Fruit fly (Drosophila melanogaster) whole organism, prepupa: ENCODE results near the gene Acp95EF.

Experiments used
- Blimp-1 ChIP-seq: fragments of 200-800 bp; sonication (Bioruptor generic); optimal IDR thresholded peaks from 3 replicates; lab custom pipeline; 2017; ENCODE audit warnings: missing biosample characterization, missing genetic modification characterization, mild to moderate bottlenecking, moderate library complexity, missing genetic modification reagents
- CG10631 ChIP-seq: fragments of 200-800 bp; sonication (Bioruptor generic); optimal IDR thresholded peaks from 2 replicates; lab custom pipeline; 2016; ENCODE audit warnings: missing biosample characterization, missing genetic modification characterization
- CG16779 ChIP-seq: fragments of 200-800 bp; sonication (Bioruptor generic); optimal IDR thresholded peaks from 3 replicates; lab custom pipeline; 2017; ENCODE audit warnings: missing biosample characterization, mild to moderate bottlenecking, missing genetic modification characterization
- CG6854 ChIP-seq: fragments of 200-800 bp; sonication (Bioruptor generic); optimal IDR thresholded peaks from 2 replicates; lab custom pipeline; 2017; ENCODE audit warnings: missing biosample characterization, mild to moderate bottlenecking, missing genetic modification characterization
- Hr38 ChIP-seq: sonication (Bioruptor generic); optimal IDR thresholded peaks from 2 replicates; lab custom pipeline; 2016; ENCODE audit warnings: missing biosample characterization, missing genetic modification characterization
- fd85E ChIP-seq: fragments of 200-800 bp; sonication (Bioruptor generic); optimal IDR thresholded peaks from 3 replicates; lab custom pipeline; 2016; ENCODE audit warnings: missing biosample characterization, missing genetic modification characterization
- fkh ChIP-seq: fragments of 200-800 bp; sonication (Bioruptor generic); optimal IDR thresholded peaks from 3 replicates; lab custom pipeline; 2017; ENCODE audit warnings: missing biosample characterization, mild to moderate bottlenecking, missing genetic modification characterization, moderate library complexity
- net ChIP-seq: fragments of 200-800 bp; sonication (Bioruptor generic); optimal IDR thresholded peaks from 3 replicates; lab custom pipeline; 2016; ENCODE audit warnings: missing biosample characterization, missing genetic modification characterization
- salr ChIP-seq, 2 experiments: fragments of 200-800 bp; sonication (Bioruptor generic); optimal IDR thresholded peaks; 3 replicates each; lab custom pipeline; 2016 to 2018; ENCODE audit warnings: missing biosample characterization in 2 of 2, missing genetic modification characterization in 2 of 2, mild to moderate bottlenecking in 1 of 2

- no peak for TF ChIP-seq salr (GFP tag; optimal IDR thresholded peaks at IDR 0.05; lab: Kevin White, UChicago)
- TF ChIP-seq fkh (GFP tag; lab: Kevin White, UChicago), result peak; percentile 59
- TF ChIP-seq CG6854 (GFP tag; lab: Kevin White, UChicago), result no peak
- TF ChIP-seq Hr38, result no peak
- no peak for TF ChIP-seq net
- no peak for TF ChIP-seq Blimp-1 (GFP tag; lab: Kevin White, UChicago)
- TF ChIP-seq CG10631 (GFP tag; lab: Kevin White, UChicago), result peak; percentile 51
- no peak for TF ChIP-seq CG16779 (tag; lab: Kevin White, UChicago)
- TF ChIP-seq fd85E (GFP tag; lab: Kevin White, UChicago), result no peak
Observed at dm6 chr3R:24221334-24222302, 7.2 kb upstream of the Acp95EF start, which contains the start of gene twin.
